Worm (Caenorhabditis elegans) whole organism, L4 larva: ENCODE results near the gene C28G1.2.

Source experiments
- D1046.2 ChIP-seq: fragments of 200-800 bp; sonication (Bioruptor generic); IDR thresholded peaks from 2 replicates; pipeline ENCODE4 v1.3.6; 2022; ENCODE audit warnings: missing genetic modification characterization, missing compliant biosample characterization
- T20F7.1 ChIP-seq: fragments of 200-800 bp; sonication (Bioruptor generic); optimal IDR thresholded peaks from 2 replicates; lab custom pipeline; 2018; ENCODE audit warnings: mild to moderate bottlenecking, missing genetic modification characterization, missing compliant biosample characterization
- Y105C5A.15 ChIP-seq: fragments of 200-800 bp; sonication (Bioruptor generic); IDR thresholded peaks from 2 replicates; pipeline ENCODE4 v1.3.6; 2022; ENCODE audit warnings: missing genetic modification characterization, missing compliant biosample characterization
- aly-2 ChIP-seq: sonication (generic microtip); optimal IDR thresholded peaks from 2 replicates; lab custom pipeline; 2018; ENCODE audit warnings: missing biosample characterization, missing genetic modification characterization
- ama-1 ChIP-seq: fragments of 150-350 bp; optimal IDR thresholded peaks from 2 replicates; lab custom pipeline; 2014; ENCODE audit warnings: inconsistent platforms, mixed read lengths
- arid-1 ChIP-seq: fragments of 200-800 bp; sonication (Bioruptor generic); conservative IDR thresholded peaks from 2 replicates; pipeline ENCODE4 v1.3.6; 2022; ENCODE audit warnings: missing genetic modification reagents, missing genetic modification characterization, missing compliant biosample characterization
- attf-4 ChIP-seq: sonication (generic microtip); optimal IDR thresholded peaks from 3 replicates; lab custom pipeline; 2017; ENCODE audit warnings: missing biosample characterization, missing genetic modification characterization
- ceh-20 ChIP-seq: fragments of 200-800 bp; sonication (Bioruptor generic); IDR thresholded peaks from 2 replicates; pipeline ENCODE4 v1.3.6; 2022; ENCODE audit warnings: missing genetic modification reagents, missing genetic modification characterization, missing compliant biosample characterization
- ceh-28 ChIP-seq: fragments of 150-350 bp; optimal IDR thresholded peaks from 2 replicates; lab custom pipeline; 2014; ENCODE audit warnings: missing biosample characterization, missing genetic modification reagents, missing genetic modification characterization
- ceh-32 ChIP-seq: sonication (generic microtip); optimal IDR thresholded peaks from 2 replicates; lab custom pipeline; 2016; ENCODE audit warnings: mild to moderate bottlenecking, missing genetic modification characterization, missing compliant biosample characterization; ENCODE audit not compliant: poor library complexity
- ceh-62 ChIP-seq: sonication (generic microtip); optimal IDR thresholded peaks from 2 replicates; lab custom pipeline; 2017; ENCODE audit warnings: missing biosample characterization, missing genetic modification characterization
- daf-16 ChIP-seq, 3 experiments: sonication (generic microtip); optimal IDR thresholded peaks; 2 replicates each; lab custom pipeline; 2016 to 2017; ENCODE audit warnings: missing genetic modification characterization in 3 of 3, missing genetic modification reagents in 3 of 3, mild to moderate bottlenecking in 2 of 3, missing compliant biosample characterization in 2 of 3, missing biosample characterization in 1 of 3, moderate library complexity in 1 of 3
- dmd-6 ChIP-seq: fragments of 200-800 bp; sonication (Bioruptor generic); IDR thresholded peaks from 2 replicates; pipeline ENCODE4 v1.3.6; 2022; ENCODE audit warnings: missing genetic modification reagents, missing genetic modification characterization, missing compliant biosample characterization
- duxl-1 ChIP-seq: sonication (generic microtip); optimal IDR thresholded peaks from 2 replicates; lab custom pipeline; 2016; ENCODE audit warnings: mild to moderate bottlenecking, missing genetic modification characterization, moderate library complexity, missing compliant biosample characterization; ENCODE audit not compliant: poor library complexity
- dve-1 ChIP-seq: sonication (generic microtip); optimal IDR thresholded peaks from 2 replicates; lab custom pipeline; 2017; ENCODE audit warnings: antibody characterized with exemption, mild to moderate bottlenecking, missing genetic modification characterization, missing compliant biosample characterization; ENCODE audit not compliant: insufficient read depth
- egl-27 ChIP-seq: sonication (generic microtip); optimal IDR thresholded peaks from 3 replicates; lab custom pipeline; 2017; ENCODE audit warnings: missing biosample characterization, missing genetic modification reagents, missing genetic modification characterization
- gei-8 ChIP-seq: fragments of 200-800 bp; sonication (Bioruptor generic); optimal IDR thresholded peaks from 2 replicates; lab custom pipeline; 2018; ENCODE audit warnings: mild to moderate bottlenecking, missing genetic modification characterization, missing compliant biosample characterization
- hif-1 ChIP-seq, 2 experiments: sonication (generic microtip); optimal IDR thresholded peaks; 2 replicates each; lab custom pipeline; 2016 to 2017; ENCODE audit warnings: missing compliant biosample characterization in 2 of 2, missing genetic modification characterization in 2 of 2, missing genetic modification reagents in 2 of 2, missing genotype in 2 of 2, mild to moderate bottlenecking in 1 of 2
- hlh-11 ChIP-seq: fragments of 200-800 bp; sonication (Bioruptor generic); optimal IDR thresholded peaks from 2 replicates; lab custom pipeline; 2018; ENCODE audit warnings: mild to moderate bottlenecking, missing genetic modification characterization, missing compliant biosample characterization
- hmg-1.1 ChIP-seq: fragments of 200-800 bp; sonication (Bioruptor generic); IDR thresholded peaks from 2 replicates; pipeline ENCODE4 v1.3.6; 2022; ENCODE audit warnings: missing genetic modification reagents, missing genetic modification characterization, missing compliant biosample characterization
- lir-3 ChIP-seq: sonication (generic microtip); optimal IDR thresholded peaks from 2 replicates; lab custom pipeline; 2016; ENCODE audit warnings: mild to moderate bottlenecking, missing genetic modification characterization, missing compliant biosample characterization
- lsy-2 ChIP-seq, 2 experiments: fragments of 150-350 bp in 1 of 2; sonication (generic microtip) in 1 of 2; optimal IDR thresholded peaks; 2 replicates each; lab custom pipeline; 2014 to 2017; ENCODE audit warnings: missing biosample characterization in 2 of 2, missing genetic modification characterization in 2 of 2
- madf-5 ChIP-seq, 2 experiments: fragments of 200-800 bp; sonication (Bioruptor generic); IDR thresholded peaks; 2 replicates each; pipeline ENCODE4 v1.3.6; 2022; ENCODE audit warnings: missing compliant biosample characterization in 2 of 2, missing genetic modification characterization in 2 of 2
- madf-9 ChIP-seq: fragments of 200-800 bp; sonication (Bioruptor generic); conservative IDR thresholded peaks from 2 replicates; pipeline ENCODE4 v1.3.6; 2022; ENCODE audit warnings: missing genetic modification reagents, missing genetic modification characterization, missing compliant biosample characterization
- mdl-1 ChIP-seq, 2 experiments: fragments of 150-350 bp in 1 of 2; sonication (generic microtip) in 1 of 2; optimal IDR thresholded peaks; 2 replicates each; lab custom pipeline; 2014 to 2017; ENCODE audit warnings: missing biosample characterization in 2 of 2, missing genetic modification characterization in 2 of 2
- mes-2 ChIP-seq: sonication (generic microtip); optimal IDR thresholded peaks from 2 replicates; lab custom pipeline; 2016; ENCODE audit warnings: missing genotype, mild to moderate bottlenecking, missing genetic modification characterization, missing compliant biosample characterization; ENCODE audit not compliant: poor library complexity, severe bottlenecking
- mxl-2 ChIP-seq: fragments of 200-800 bp; sonication (Bioruptor generic); conservative IDR thresholded peaks from 2 replicates; pipeline ENCODE4 v1.3.6; 2022; ENCODE audit warnings: missing genetic modification reagents, missing genetic modification characterization, missing compliant biosample characterization
- mxl-3 ChIP-seq: fragments of 200-800 bp; sonication (Bioruptor generic); optimal IDR thresholded peaks from 2 replicates; lab custom pipeline; 2018; ENCODE audit warnings: mild to moderate bottlenecking, missing genetic modification characterization, missing compliant biosample characterization
- nhr-10 ChIP-seq: fragments of 150-350 bp; optimal IDR thresholded peaks from 2 replicates; lab custom pipeline; 2014; ENCODE audit warnings: missing biosample characterization, missing genetic modification characterization
- nhr-11 ChIP-seq: fragments of 150-350 bp; optimal IDR thresholded peaks from 2 replicates; lab custom pipeline; 2014; ENCODE audit warnings: missing biosample characterization, missing genetic modification characterization
- nhr-25 ChIP-seq: sonication (generic microtip); optimal IDR thresholded peaks from 2 replicates; lab custom pipeline; 2017; ENCODE audit warnings: missing genetic modification characterization, mild to moderate bottlenecking, missing compliant biosample characterization, antibody characterized with exemption, moderate library complexity, borderline replicate concordance; ENCODE audit not compliant: insufficient read depth
- nhr-41 ChIP-seq: fragments of 200-800 bp; sonication (Bioruptor generic); IDR thresholded peaks from 2 replicates; pipeline ENCODE4 v1.3.6; 2022; ENCODE audit warnings: missing genetic modification reagents, missing genetic modification characterization, missing compliant biosample characterization
- nhr-48 ChIP-seq: sonication (generic microtip); optimal IDR thresholded peaks from 2 replicates; lab custom pipeline; 2016; ENCODE audit warnings: mild to moderate bottlenecking, missing genetic modification characterization, missing compliant biosample characterization
- nhr-6 ChIP-seq: fragments of 150-350 bp; optimal IDR thresholded peaks from 2 replicates; lab custom pipeline; 2014; ENCODE audit warnings: missing biosample characterization, missing genetic modification characterization
- nhr-76 ChIP-seq: fragments of 150-350 bp; optimal IDR thresholded peaks from 2 replicates; lab custom pipeline; 2014; ENCODE audit warnings: missing biosample characterization, missing genetic modification characterization
- nhr-77 ChIP-seq: fragments of 150-350 bp; optimal IDR thresholded peaks from 2 replicates; lab custom pipeline; 2014; ENCODE audit warnings: missing biosample characterization, missing genetic modification characterization
- php-3 ChIP-seq: fragments of 200-800 bp; sonication (Bioruptor generic); IDR thresholded peaks from 2 replicates; pipeline ENCODE4 v1.3.6; 2022; ENCODE audit warnings: missing genetic modification reagents, missing genetic modification characterization, missing compliant biosample characterization
- pqm-1 ChIP-seq: sonication (generic microtip); optimal IDR thresholded peaks from 2 replicates; lab custom pipeline; 2017; ENCODE audit warnings: missing biosample characterization, missing genetic modification characterization
- rbr-2 ChIP-seq: sonication (generic microtip); optimal IDR thresholded peaks from 2 replicates; lab custom pipeline; 2016; ENCODE audit warnings: missing genotype, missing genetic modification characterization, missing compliant biosample characterization
- saeg-2 ChIP-seq: fragments of 200-800 bp; sonication (Bioruptor generic); IDR thresholded peaks from 2 replicates; pipeline ENCODE4 v1.3.6; 2022; ENCODE audit warnings: missing genetic modification reagents, missing genetic modification characterization, missing compliant biosample characterization
- set-16 ChIP-seq: fragments of 200-800 bp; sonication (Bioruptor generic); IDR thresholded peaks from 2 replicates; pipeline ENCODE4 v1.3.6; 2022; ENCODE audit warnings: missing genetic modification reagents, missing genetic modification characterization, missing compliant biosample characterization
- tag-97 ChIP-seq: fragments of 200-800 bp; sonication (Bioruptor generic); IDR thresholded peaks from 2 replicates; pipeline ENCODE4 v1.3.6; 2022; ENCODE audit warnings: missing genetic modification characterization, missing compliant biosample characterization
- tra-1 ChIP-seq: fragments of 200-800 bp; sonication (Bioruptor generic); IDR thresholded peaks from 2 replicates; pipeline ENCODE4 v1.3.6; 2022; ENCODE audit warnings: missing genetic modification reagents, missing genetic modification characterization, missing compliant biosample characterization
- unc-62 ChIP-seq, 3 experiments: fragments of 150-350 bp in 1 of 3; sonication (generic microtip); optimal IDR thresholded peaks in 2 of 3; peaks in 1 of 3; 1 replicate in 1 of 3; 2 replicates in 2 of 3; lab custom pipeline; 2014 to 2017; ENCODE audit warnings: missing biosample characterization in 3 of 3, missing genetic modification characterization in 3 of 3, missing genetic modification reagents in 3 of 3, missing genotype in 1 of 3
- vab-7 ChIP-seq: fragments of 200-800 bp; sonication (Bioruptor generic); IDR thresholded peaks from 2 replicates; pipeline ENCODE4 v1.3.6; 2022; ENCODE audit warnings: missing genetic modification reagents, missing genetic modification characterization, missing compliant biosample characterization
- zag-1 ChIP-seq: fragments of 150-350 bp; optimal IDR thresholded peaks from 2 replicates; lab custom pipeline; 2014; ENCODE audit warnings: missing biosample characterization, missing genetic modification characterization
- zip-2 ChIP-seq: fragments of 150-350 bp; optimal IDR thresholded peaks from 2 replicates; lab custom pipeline; 2014; ENCODE audit warnings: missing biosample characterization, missing genetic modification characterization

The C28G1.2 gene

DNA sequence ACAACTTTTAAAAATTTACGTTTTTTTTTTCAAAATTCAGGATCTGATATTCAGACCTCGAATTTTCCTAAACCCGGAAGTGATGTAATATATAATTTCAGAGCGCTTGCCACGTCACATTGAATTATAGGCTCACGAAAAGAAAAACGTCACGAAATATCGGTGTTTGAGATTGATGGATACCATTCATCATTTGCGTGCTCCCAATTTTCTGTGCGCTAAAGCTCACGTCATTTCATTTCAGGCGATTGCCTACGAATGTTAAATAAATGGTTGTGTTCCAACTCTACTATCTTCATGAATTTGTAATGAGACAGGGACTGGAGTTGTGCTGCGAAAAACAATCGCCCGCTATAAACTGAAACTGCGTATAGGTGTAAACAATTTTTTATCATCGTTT is 27.1 kb upstream of the C28G1.2 start:
- TF ChIP-seq rbr-2 (tag; lab: Kevin White, UChicago) (no peak), unc-62 (GFP tag; optimal IDR thresholded peaks at IDR 0.05 in 1 of 2; lab: Kevin White, UChicago) (peak in 1 of 2 experiments; percentile 97), unc-62 (tag; optimal IDR thresholded peaks at IDR 0.05; lab: Kevin White, UChicago) (no peak), ceh-20 (GFP tag; lab: Robert Waterston, UW) (0 out of 2 replicates have a peak, but pooled peaks have one; percentile 16)

DNA sequence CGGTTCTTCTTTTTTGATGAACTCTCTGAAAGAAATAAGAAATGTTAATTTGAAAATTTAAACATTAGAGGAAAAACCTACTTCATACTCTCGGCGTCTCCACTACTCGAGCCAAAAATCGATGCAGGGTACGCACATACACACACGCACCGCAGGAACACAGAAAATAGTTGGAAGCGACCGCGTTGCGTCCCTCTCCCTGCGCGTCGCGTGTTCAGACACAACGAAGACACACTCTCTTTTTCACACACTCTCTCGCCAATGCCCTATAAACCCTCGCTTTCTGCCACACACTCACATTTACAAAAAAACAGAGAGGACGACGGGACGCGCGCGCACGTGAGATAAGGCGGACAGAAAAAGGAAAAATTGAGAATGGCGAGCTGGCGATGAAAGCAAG is 24.9 kb upstream of the C28G1.2 start, which contains the start of gene R04E5.9:
Gene R04E5.9 (minus strand): TSS at position 235 of the 400 bp plus-strand sequence.
- TF ChIP-seq duxl-1 (tag; lab: Kevin White, UChicago) (peak; percentile 46), pqm-1 (tag; lab: Kevin White, UChicago) (peak; percentile 42), daf-16 (GFP tag; optimal IDR thresholded peaks at IDR 0.05; lab: Kevin White, UChicago) (peak; percentile 7 to 46), daf-16 (tag; optimal IDR thresholded peaks at IDR 0.05; lab: Kevin White, UChicago) (peak; percentile 85), hlh-11 (peak; percentile 96), Y105C5A.15 (GFP tag; lab: Robert Waterston, UW) (0 out of 2 replicates have a peak, but pooled peaks have one; percentile 42), ceh-62 (tag; lab: Kevin White, UChicago) (no peak), nhr-25 (tag; lab: Kevin White, UChicago) (peak; percentile 74), nhr-11 (tag; lab: Kevin White, UChicago) (peak; percentile 92), rbr-2 (tag; lab: Kevin White, UChicago) (peak; percentile 94), hif-1 (tag; optimal IDR thresholded peaks at IDR 0.05; lab: Kevin White, UChicago) (peak; percentile 24 to 89), mes-2 (tag; lab: Kevin White, UChicago) (peak; percentile 78), nhr-10 (peak; percentile 21), mxl-3 (GFP tag; lab: Kevin White, UChicago) (peak; percentile 98), php-3 (GFP tag; lab: Robert Waterston, UW) (peak; percentile 74; the same call in 1 of the 2 replicates), saeg-2 (GFP tag; lab: Robert Waterston, UW) (no peak), ceh-32 (tag; lab: Kevin White, UChicago) (no peak), hmg-1.1 (peak; percentile 89), vab-7 (GFP tag; lab: Robert Waterston, UW) (peak; percentile 52; the same call in 1 of the 2 replicates), tag-97 (GFP tag; lab: Robert Waterston, UW) (no peak), aly-2 (tag; lab: Kevin White, UChicago) (no peak), madf-9 (GFP tag; lab: Robert Waterston, UW) (peak; percentile 71; the same call in 1 of the 2 replicates), arid-1 (GFP tag; lab: Robert Waterston, UW) (peak; percentile 74), nhr-77 (tag; lab: Kevin White, UChicago) (peak; percentile 93), egl-27 (tag; lab: Kevin White, UChicago) (no peak), dmd-6 (GFP tag; lab: Robert Waterston, UW) (peak; percentile 95), set-16 (GFP tag; lab: Robert Waterston, UW) (peak; percentile 70), madf-5 (GFP tag; IDR thresholded peaks at IDR 0.05; lab: Robert Waterston, UW) (no peak), nhr-41 (GFP tag; lab: Robert Waterston, UW) (peak; percentile 66; the same call in 1 of the 2 replicates), nhr-76 (tag; lab: Kevin White, UChicago) (no peak), attf-4 (no peak), lsy-2 (tag; optimal IDR thresholded peaks at IDR 0.05; lab: Kevin White, UChicago) (peak; percentile 70 to 84), ama-1 (lab: Kevin White, UChicago) (peak; percentile 50), ceh-28 (tag; lab: Kevin White, UChicago) (peak; percentile 77), nhr-6 (tag; lab: Kevin White, UChicago) (peak; percentile 5), lir-3 (no peak), D1046.2 (GFP tag; lab: Robert Waterston, UW) (peak; percentile 65; the same call in 1 of the 2 replicates), tra-1 (peak; percentile 89), mdl-1 (tag; optimal IDR thresholded peaks at IDR 0.05; lab: Kevin White, UChicago) (peak; percentile 87 to 99), zag-1 (tag; lab: Kevin White, UChicago) (no peak), dve-1 (tag; lab: Kevin White, UChicago) (peak; percentile 93), T20F7.1 (peak; percentile 72), mxl-2 (GFP tag; lab: Robert Waterston, UW) (0 out of 2 replicates have a peak, but pooled peaks have one; percentile 32), nhr-48 (tag; lab: Kevin White, UChicago) (peak; percentile 81), gei-8 (GFP tag; lab: Kevin White, UChicago) (peak; percentile 31), zip-2 (tag; lab: Kevin White, UChicago) (no peak)
